Worm (Caenorhabditis elegans) whole organism, late embryonic: ENCODE data around the gene nprt-1.

Experiments
- T23F11.4 ChIP-seq: fragments of 200-800 bp; sonication (Bioruptor generic); optimal IDR thresholded peaks from 2 replicates; lab custom pipeline; 2018; ENCODE audit warnings: mild to moderate bottlenecking, missing genetic modification characterization, missing compliant biosample characterization
- Y22D7AL.16 ChIP-seq: sonication (generic microtip); optimal IDR thresholded peaks from 2 replicates; lab custom pipeline; 2016; ENCODE audit warnings: missing genetic modification characterization, missing compliant biosample characterization
- ahr-1 ChIP-seq: sonication (generic microtip); optimal IDR thresholded peaks from 2 replicates; lab custom pipeline; 2016; ENCODE audit warnings: missing genetic modification characterization, missing compliant biosample characterization
- ama-1 ChIP-seq: fragments of 150-350 bp; optimal IDR thresholded peaks from 2 replicates; lab custom pipeline; 2014
- ceh-14 ChIP-seq: sonication (generic microtip); optimal IDR thresholded peaks from 2 replicates; lab custom pipeline; 2016; ENCODE audit warnings: missing genotype, missing genetic modification characterization, missing compliant biosample characterization
- ceh-18 ChIP-seq: sonication (generic microtip); optimal IDR thresholded peaks from 2 replicates; lab custom pipeline; 2016; ENCODE audit warnings: missing genetic modification characterization, missing compliant biosample characterization
- ceh-19 ChIP-seq: fragments of 200-800 bp; sonication (Bioruptor generic); optimal IDR thresholded peaks from 2 replicates; lab custom pipeline; 2018; ENCODE audit warnings: mild to moderate bottlenecking, missing genetic modification characterization, missing compliant biosample characterization
- ceh-2 ChIP-seq: sonication (generic microtip); optimal IDR thresholded peaks from 2 replicates; lab custom pipeline; 2016; ENCODE audit warnings: missing genotype, missing genetic modification characterization, missing compliant biosample characterization
- ceh-22 ChIP-seq: sonication (generic microtip); optimal IDR thresholded peaks from 2 replicates; lab custom pipeline; 2017; ENCODE audit warnings: missing biosample characterization, missing genetic modification characterization
- ceh-30 ChIP-seq: fragments of 150-350 bp; optimal IDR thresholded peaks from 2 replicates; lab custom pipeline; 2014; ENCODE audit warnings: missing biosample characterization, missing genetic modification characterization
- ceh-31 ChIP-seq: sonication (generic microtip); optimal IDR thresholded peaks from 2 replicates; lab custom pipeline; 2016; ENCODE audit warnings: missing genetic modification characterization, missing compliant biosample characterization
- ceh-34 ChIP-seq: sonication (generic microtip); optimal IDR thresholded peaks from 2 replicates; lab custom pipeline; 2016; ENCODE audit warnings: mild to moderate bottlenecking, missing genetic modification characterization, missing compliant biosample characterization
- ceh-45 ChIP-seq: fragments of 200-800 bp; sonication (Bioruptor generic); IDR thresholded peaks from 2 replicates; pipeline ENCODE4 v1.3.6; 2022; ENCODE audit warnings: missing genetic modification reagents, missing genetic modification characterization, missing compliant biosample characterization
- ceh-6 ChIP-seq: fragments of 200-800 bp; sonication (Bioruptor generic); optimal IDR thresholded peaks from 2 replicates; lab custom pipeline; 2018; ENCODE audit warnings: mild to moderate bottlenecking, missing genetic modification characterization, missing compliant biosample characterization
- ceh-9 ChIP-seq: sonication (generic microtip); optimal IDR thresholded peaks from 2 replicates; lab custom pipeline; 2016; ENCODE audit warnings: mild to moderate bottlenecking, missing genetic modification characterization, inconsistent platforms, missing compliant biosample characterization
- dmd-4 ChIP-seq: sonication (generic microtip); optimal IDR thresholded peaks from 2 replicates; lab custom pipeline; 2016; ENCODE audit warnings: borderline replicate concordance, missing genetic modification characterization, missing compliant biosample characterization
- dve-1 ChIP-seq: sonication (generic microtip); optimal IDR thresholded peaks from 2 replicates; lab custom pipeline; 2017; ENCODE audit warnings: antibody characterized with exemption, mild to moderate bottlenecking, missing genetic modification characterization, missing compliant biosample characterization
- elt-2 ChIP-seq: sonication (generic microtip); optimal IDR thresholded peaks from 2 replicates; lab custom pipeline; 2016; ENCODE audit warnings: missing genetic modification reagents, missing genetic modification characterization, missing compliant biosample characterization
- elt-4 ChIP-seq: sonication (generic microtip); optimal IDR thresholded peaks from 2 replicates; lab custom pipeline; 2016; ENCODE audit warnings: missing genetic modification characterization, missing compliant biosample characterization
- eyg-1 ChIP-seq: sonication (generic microtip); optimal IDR thresholded peaks from 2 replicates; lab custom pipeline; 2016; ENCODE audit warnings: missing genotype, missing genetic modification characterization, missing compliant biosample characterization
- hlh-13 ChIP-seq: fragments of 200-800 bp; sonication (Bioruptor generic); optimal IDR thresholded peaks from 2 replicates; lab custom pipeline; 2018; ENCODE audit warnings: mild to moderate bottlenecking, missing genetic modification characterization, missing compliant biosample characterization
- hlh-30 ChIP-seq: sonication (generic microtip); optimal IDR thresholded peaks from 2 replicates; lab custom pipeline; 2017; ENCODE audit warnings: antibody characterized with exemption, missing genetic modification characterization, missing compliant biosample characterization; ENCODE audit not compliant: insufficient read depth
- hlh-6 ChIP-seq: sonication (generic microtip); optimal IDR thresholded peaks from 2 replicates; lab custom pipeline; 2016; ENCODE audit warnings: missing genotype, missing genetic modification characterization, missing compliant biosample characterization
- nfya-1 ChIP-seq: sonication (generic microtip); optimal IDR thresholded peaks from 2 replicates; lab custom pipeline; 2017; ENCODE audit warnings: missing genetic modification characterization, mild to moderate bottlenecking, missing compliant biosample characterization, antibody characterized with exemption, moderate library complexity
- nhr-11 ChIP-seq: fragments of 150-350 bp; optimal IDR thresholded peaks from 2 replicates; lab custom pipeline; 2014; ENCODE audit warnings: missing biosample characterization, missing genetic modification characterization
- pat-9 ChIP-seq: fragments of 200-800 bp; sonication (Bioruptor generic); optimal IDR thresholded peaks from 2 replicates; lab custom pipeline; 2018; ENCODE audit warnings: mild to moderate bottlenecking, missing genetic modification characterization, moderate library complexity, missing compliant biosample characterization
- pqm-1 ChIP-seq: sonication (generic microtip); optimal IDR thresholded peaks from 2 replicates; lab custom pipeline; 2016; ENCODE audit warnings: missing genetic modification characterization, missing compliant biosample characterization
- ref-2 ChIP-seq: sonication (generic microtip); optimal IDR thresholded peaks from 2 replicates; lab custom pipeline; 2016; ENCODE audit warnings: missing genetic modification characterization, missing compliant biosample characterization
- rnt-1 ChIP-seq: sonication (generic microtip); optimal IDR thresholded peaks from 2 replicates; lab custom pipeline; 2016; ENCODE audit warnings: missing genetic modification characterization, missing compliant biosample characterization
- sdc-2 ChIP-seq: sonication (generic microtip); optimal IDR thresholded peaks from 2 replicates; lab custom pipeline; 2016; ENCODE audit warnings: missing genotype, missing genetic modification characterization, missing compliant biosample characterization
- sox-2 ChIP-seq: fragments of 200-800 bp; sonication (Bioruptor generic); IDR thresholded peaks from 2 replicates; pipeline ENCODE4 v1.3.6; 2022; ENCODE audit warnings: missing genetic modification reagents, missing genetic modification characterization, missing compliant biosample characterization
- sox-4 ChIP-seq: sonication (generic microtip); optimal IDR thresholded peaks from 2 replicates; lab custom pipeline; 2017; ENCODE audit warnings: mild to moderate bottlenecking, missing genetic modification characterization, inconsistent platforms, missing compliant biosample characterization
- tbx-7 ChIP-seq: sonication (generic microtip); optimal IDR thresholded peaks from 2 replicates; lab custom pipeline; 2016; ENCODE audit warnings: missing genotype, missing genetic modification characterization, missing compliant biosample characterization
- unc-42 ChIP-seq: sonication (generic microtip); optimal IDR thresholded peaks from 2 replicates; lab custom pipeline; 2016; ENCODE audit warnings: missing genotype, missing genetic modification characterization, missing compliant biosample characterization
- unc-55 ChIP-seq: sonication (generic microtip); optimal IDR thresholded peaks from 2 replicates; lab custom pipeline; 2017; ENCODE audit warnings: missing biosample characterization, missing genetic modification reagents, missing genetic modification characterization
- unc-86 ChIP-seq: sonication (generic microtip); optimal IDR thresholded peaks from 2 replicates; lab custom pipeline; 2016; ENCODE audit warnings: missing genetic modification characterization, missing compliant biosample characterization
- zip-5 ChIP-seq: sonication (generic microtip); optimal IDR thresholded peaks from 2 replicates; lab custom pipeline; 2016; ENCODE audit warnings: missing genetic modification characterization, missing compliant biosample characterization

Gene nprt-1

DNA sequence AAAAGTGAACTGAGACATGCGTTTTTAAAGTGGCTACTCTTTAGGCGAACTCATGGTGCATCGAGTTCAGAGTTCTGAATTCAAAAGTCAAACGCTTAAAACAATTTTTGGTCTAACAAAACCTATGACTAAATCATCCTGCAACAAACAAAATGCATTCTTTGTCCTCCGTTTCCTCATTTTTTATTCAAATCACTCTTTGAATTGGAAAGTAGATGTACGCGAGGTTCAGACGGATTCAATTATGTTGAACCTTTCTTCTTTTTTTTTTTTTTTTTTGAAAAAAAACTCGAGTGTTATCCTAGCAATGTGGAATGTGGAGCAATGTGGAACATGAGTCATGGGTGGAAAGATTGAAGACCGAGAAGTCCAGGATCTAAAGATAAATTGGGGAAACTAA lies 31.5 kb downstream of the nprt-1 start:
- TF ChIP-seq ceh-2 (tag; lab: Kevin White, UChicago) (no peak), ceh-18 (no peak), sox-2 (GFP tag; lab: Robert Waterston, UW) (no peak), nfya-1 (no peak), unc-86 (tag; lab: Kevin White, UChicago) (no peak), rnt-1 (no peak), hlh-13 (GFP tag; lab: Kevin White, UChicago) (no peak), ceh-22 (tag; lab: Kevin White, UChicago) (no peak), zip-5 (tag; lab: Kevin White, UChicago) (no peak), pqm-1 (tag; lab: Kevin White, UChicago) (no peak), ceh-30 (tag; lab: Kevin White, UChicago) (no peak)
- TF ChIP-seq, all 69 proteins: peak for 0

- TF ChIP-seq unc-55 = no peak
- no peak for TF ChIP-seq unc-42
- TF ChIP-seq tbx-7 (tag; lab: Kevin White, UChicago) = no peak
- no peak for TF ChIP-seq nfya-1
- no peak for TF ChIP-seq ceh-14 (tag; lab: Kevin White, UChicago)
- no peak for TF ChIP-seq ama-1 (lab: Kevin White, UChicago)
- no peak for TF ChIP-seq ceh-19 (GFP tag; lab: Kevin White, UChicago)
- no peak for TF ChIP-seq ahr-1 (tag; lab: Kevin White, UChicago)
- TF ChIP-seq ref-2 (tag; lab: Kevin White, UChicago) = no peak
- no peak for TF ChIP-seq ceh-9
- TF ChIP-seq ceh-31 (tag; lab: Kevin White, UChicago) = no peak
- no peak for TF ChIP-seq hlh-6 (tag; lab: Kevin White, UChicago)
- TF ChIP-seq Y22D7AL.16 (tag; lab: Kevin White, UChicago) = no peak
- TF ChIP-seq nhr-11 (tag; lab: Kevin White, UChicago) = no peak
- TF ChIP-seq ceh-6 (GFP tag; lab: Kevin White, UChicago) = no peak
- TF ChIP-seq eyg-1 = no peak
- TF ChIP-seq ceh-30 (tag; lab: Kevin White, UChicago) = no peak
- TF ChIP-seq pat-9 (tag; lab: Kevin White, UChicago) = no peak
Measured at ce11 chrIV:2855056-2855752, 35.0 kb downstream of the nprt-1 start.

- TF ChIP-seq sox-4 (tag; lab: Kevin White, UChicago) (no peak), hlh-30 (tag; lab: Kevin White, UChicago) (no peak), pat-9 (tag; lab: Kevin White, UChicago) (no peak), dmd-4 (no peak), ref-2 (tag; lab: Kevin White, UChicago) (no peak), hlh-6 (tag; lab: Kevin White, UChicago) (no peak)
Measured at ce11 chrIV:2854161-2854560, 36.1 kb downstream of the nprt-1 start.

DNA sequence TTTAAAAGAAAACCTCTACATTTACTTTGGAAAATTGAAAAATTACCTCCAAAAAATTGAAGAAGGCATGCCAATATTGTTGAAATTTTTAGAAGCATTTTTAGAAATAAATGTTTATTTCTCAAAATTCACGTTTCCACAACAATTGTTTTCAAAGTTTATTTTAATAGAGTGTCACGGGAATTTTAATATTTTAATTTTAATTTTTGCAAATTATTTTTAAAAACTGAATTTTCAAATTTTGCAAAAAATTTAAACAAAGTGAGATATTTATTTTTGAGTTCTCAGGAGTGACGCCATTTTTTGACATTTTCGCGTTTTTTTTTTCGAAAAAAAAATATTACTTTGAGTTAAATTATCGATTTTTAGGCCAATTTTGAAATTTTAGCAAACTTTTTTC lies 37.1 kb downstream of the nprt-1 start, which contains the start of gene Y54G2A.49:
Gene Y54G2A.49, minus strand, starts transcription at position 101 of the 400 bp plus-strand sequence.
- TF ChIP-seq ceh-9 (no peak), ceh-6 (GFP tag; lab: Kevin White, UChicago) (no peak), ceh-34 (no peak), eyg-1 (no peak), nhr-11 (tag; lab: Kevin White, UChicago) (no peak), ceh-31 (tag; lab: Kevin White, UChicago) (no peak), T23F11.4 (no peak)

- no peak for TF ChIP-seq ceh-31 (tag; lab: Kevin White, UChicago)
- TF ChIP-seq dmd-4 = no peak
- no peak for TF ChIP-seq elt-2 (tag; lab: Kevin White, UChicago)
- no peak for TF ChIP-seq hlh-13 (GFP tag; lab: Kevin White, UChicago)
- no peak for TF ChIP-seq ceh-45 (GFP tag; lab: Robert Waterston, UW)
- no peak for TF ChIP-seq sdc-2 (tag; lab: Kevin White, UChicago)
- no peak for TF ChIP-seq hlh-30 (tag; lab: Kevin White, UChicago)
- TF ChIP-seq elt-4 (tag; lab: Kevin White, UChicago) = no peak
- no peak for TF ChIP-seq dve-1 (tag; lab: Kevin White, UChicago)
- TF ChIP-seq ceh-9 = no peak
- TF ChIP-seq unc-55 = no peak
- TF ChIP-seq, all 69 proteins: peak for 0
Measured at ce11 chrIV:2851625-2852024, 38.6 kb downstream of the nprt-1 start.
